Fruit fly (Drosophila melanogaster): ENCODE results near the gene yellow-e3.

yellow-e3 gene

DNA sequence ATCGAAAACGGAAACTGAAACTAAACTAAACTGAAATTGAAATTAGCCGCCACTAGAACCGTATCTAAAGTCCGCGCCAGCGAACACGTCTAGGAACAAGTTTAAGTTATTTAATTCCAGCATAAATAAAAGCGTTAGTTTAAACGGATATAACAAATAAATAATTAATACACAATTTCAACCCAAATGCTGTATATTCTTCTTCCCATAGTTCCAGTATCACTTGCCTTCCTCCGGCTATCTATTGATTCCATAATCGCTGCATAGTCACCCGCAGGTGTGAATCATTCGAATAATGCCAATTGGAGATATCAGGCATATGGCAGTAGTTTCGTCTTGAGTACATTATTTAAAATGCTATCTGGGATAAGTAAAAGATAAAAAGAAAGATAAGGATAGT lies 19.6 kb downstream of the yellow-e3 start:
- TF ChIP-seq CG8478 (optimal IDR thresholded peaks at IDR 0.05) (no peak), CTCF (optimal IDR thresholded peaks at IDR 0.05) (no peak)

DNA sequence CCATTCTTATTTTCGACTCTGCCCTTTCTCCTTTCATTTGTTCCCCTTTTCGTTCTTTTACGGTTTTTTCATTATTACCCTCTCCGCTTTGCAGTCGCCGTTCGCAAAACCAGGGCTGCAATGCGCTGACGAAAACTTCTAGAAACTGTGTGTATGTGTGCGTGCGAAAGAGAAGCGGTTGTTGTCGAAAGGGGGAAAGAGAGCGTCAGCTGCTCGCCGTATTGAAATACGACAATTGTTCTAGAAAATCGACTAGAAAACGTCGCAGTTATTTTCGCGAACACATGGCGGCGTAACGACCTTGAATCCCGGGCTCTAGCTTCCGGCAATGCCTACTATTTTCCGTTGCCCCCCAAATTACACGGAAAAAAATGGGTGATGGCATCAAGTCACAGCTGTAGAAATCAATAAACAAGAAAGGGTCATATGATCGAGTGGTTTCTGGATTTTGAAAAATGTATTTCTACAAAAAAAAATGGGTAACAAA lies 22.0 kb downstream of the yellow-e3 start:
- TF ChIP-seq CG8478 (optimal IDR thresholded peaks at IDR 0.05), result no peak

DNA sequence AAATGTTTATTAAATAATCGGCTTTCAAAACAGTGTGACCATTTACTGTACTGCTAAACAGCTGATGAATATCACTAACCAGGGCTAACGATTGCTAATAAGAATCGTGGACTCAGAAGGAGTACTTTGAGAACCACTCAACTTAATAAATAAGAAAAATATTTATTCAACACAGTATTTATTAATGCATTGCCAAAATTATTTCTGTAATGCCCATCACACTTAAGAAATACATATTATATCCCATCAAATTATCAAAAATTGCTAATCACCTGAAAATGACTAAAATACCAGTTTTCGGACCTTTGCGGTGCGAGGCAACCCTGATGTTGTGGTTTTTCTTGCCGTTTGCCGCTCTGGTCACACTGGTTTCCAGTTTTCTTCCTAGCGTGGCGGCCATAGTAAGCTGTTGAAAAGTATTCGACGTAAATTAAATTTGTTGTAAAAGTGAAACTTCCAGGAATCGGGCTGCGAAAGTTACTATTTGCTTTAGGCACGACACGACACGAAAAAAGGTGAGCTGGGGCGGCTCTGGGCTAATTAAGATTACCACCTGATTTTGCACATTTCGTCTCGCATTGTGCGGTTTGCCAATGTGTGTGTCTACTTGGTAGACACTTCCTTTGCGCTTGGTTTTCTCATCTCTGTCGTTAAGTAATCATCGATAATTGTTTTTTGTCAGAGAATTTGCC lies 22.8 kb downstream of the yellow-e3 start, which contains the start of the genes mRpS21 and Droj2:
Gene mRpS21, minus strand, starts transcription at position 66 of the 692 bp plus-strand sequence.
Gene Droj2, plus strand, starts transcription at position 363 of the 692 bp plus-strand sequence.
- TF ChIP-seq CG8478 (optimal IDR thresholded peaks at IDR 0.05), result no peak
- TF ChIP-seq CTCF (optimal IDR thresholded peaks at IDR 0.05), result no peak

DNA sequence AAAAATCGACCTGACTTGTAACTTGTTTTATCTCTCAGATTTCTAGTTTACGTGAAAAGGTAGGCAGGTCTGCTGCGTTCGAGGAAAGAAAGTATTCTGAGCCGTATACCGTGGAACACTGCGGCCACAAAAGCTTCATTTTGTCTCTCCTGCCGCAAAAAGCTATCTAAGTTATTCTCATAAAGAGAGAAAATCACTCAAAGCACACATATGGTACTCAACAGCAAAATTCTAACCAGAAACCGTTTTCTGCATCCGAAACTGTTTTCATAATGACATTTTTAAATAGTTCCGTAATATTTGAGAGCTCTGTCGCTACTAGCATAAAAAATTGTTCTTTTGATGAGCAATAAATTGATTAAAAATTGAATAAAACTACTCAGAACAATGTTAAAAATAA lies 25.0 kb downstream of the yellow-e3 start, which contains the start of the genes CG9813 and CG8870:
Gene CG9813, minus strand, starts transcription at position 101 of the 400 bp plus-strand sequence.
Gene CG8870, plus strand, starts transcription at position 168 of the 400 bp plus-strand sequence.
- TF ChIP-seq CG8478 (optimal IDR thresholded peaks at IDR 0.05), result no peak
- no peak for TF ChIP-seq CTCF (optimal IDR thresholded peaks at IDR 0.05)

DNA sequence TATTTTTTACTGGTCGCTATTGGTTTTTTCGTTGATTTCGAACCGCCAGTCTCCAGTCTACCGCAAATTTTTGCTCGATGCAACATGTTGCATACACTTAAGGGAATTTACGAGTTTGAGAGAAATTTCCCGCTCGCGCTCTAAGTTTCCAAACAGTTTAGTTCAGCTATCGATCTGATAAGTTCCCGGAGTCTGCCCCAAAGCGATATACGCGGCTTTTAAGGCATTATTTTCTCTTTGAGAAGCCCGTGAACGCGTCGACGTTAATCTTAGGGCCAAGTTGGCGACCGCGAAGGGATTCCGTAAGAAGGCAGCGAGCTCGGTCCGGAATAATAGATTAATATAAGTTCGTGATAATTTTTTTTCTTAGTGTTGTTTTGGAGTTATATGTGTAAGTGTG lies 29.8 kb downstream of the yellow-e3 start:
- TF ChIP-seq CTCF (optimal IDR thresholded peaks at IDR 0.05), result no peak
- no peak for TF ChIP-seq CG8478 (optimal IDR thresholded peaks at IDR 0.05)

DNA sequence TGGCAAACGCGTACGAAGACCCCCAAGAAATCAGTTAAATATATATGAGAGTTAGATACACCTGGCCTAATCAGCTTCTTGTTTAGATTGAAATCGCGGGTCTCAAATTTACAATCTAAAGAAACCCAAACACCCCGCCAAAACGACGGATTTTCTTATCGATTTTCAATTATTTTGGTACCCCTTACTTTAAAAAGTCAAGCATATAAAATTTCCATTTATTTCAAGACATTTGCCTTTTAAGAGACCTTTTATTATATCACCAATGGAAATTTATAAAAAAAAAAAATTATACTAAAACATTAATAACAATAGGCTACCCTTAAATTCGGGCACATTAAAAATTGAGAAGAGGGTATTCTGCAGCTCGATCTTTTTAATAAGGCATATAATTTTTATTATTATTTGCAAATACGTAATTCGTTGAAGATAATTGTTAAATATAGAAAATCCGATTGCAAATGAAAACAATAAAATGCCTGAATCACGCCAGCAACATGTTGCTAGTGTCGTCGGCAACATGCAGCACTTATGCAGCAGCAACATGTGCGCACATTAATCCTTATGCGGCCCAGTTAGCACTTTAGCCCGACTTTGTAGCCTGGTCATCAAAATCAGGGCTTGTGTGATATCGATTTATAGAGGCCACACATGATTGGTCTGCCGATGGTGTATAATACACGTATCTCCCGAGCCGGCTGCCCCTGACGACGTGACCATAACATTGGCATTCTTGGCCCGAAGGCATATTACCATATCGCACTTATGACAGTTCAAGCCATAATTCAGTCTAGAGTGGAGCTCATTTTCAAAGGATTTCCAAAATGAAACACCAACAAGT lies 32.6 kb downstream of the yellow-e3 start, which contains the start of the genes Lip3 and CG34309:
Gene Lip3, minus strand, starts transcription at position 65 of the 841 bp plus-strand sequence.
Gene CG34309, plus strand, starts transcription at position 791 of the 841 bp plus-strand sequence.
- TF ChIP-seq CG8478 (optimal IDR thresholded peaks at IDR 0.05) (no peak), CTCF (optimal IDR thresholded peaks at IDR 0.05) (no peak)

DNA sequence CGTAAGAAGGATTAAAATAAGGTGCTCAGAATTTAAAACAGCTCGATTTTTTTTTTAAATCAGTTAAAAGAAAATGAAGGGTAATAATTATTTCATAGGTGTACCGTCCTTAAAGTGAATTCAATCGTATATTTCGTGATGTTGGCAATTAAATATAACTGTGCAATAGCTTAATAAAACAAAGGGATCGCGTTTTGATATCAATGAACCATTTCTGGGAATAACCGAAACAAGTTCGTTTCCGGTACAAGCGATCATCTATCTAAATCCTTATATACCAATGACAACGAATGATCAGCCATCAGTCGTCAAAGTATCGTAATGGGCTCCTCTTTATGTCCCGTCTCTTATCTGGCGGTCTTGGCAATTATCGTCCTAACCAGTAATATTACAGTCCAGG lies 35.3 kb downstream of the yellow-e3 start, which contains the start of gene CheA87a:
Gene CheA87a, plus strand, starts transcription at position 301 of the 400 bp plus-strand sequence.
- TF ChIP-seq CTCF (optimal IDR thresholded peaks at IDR 0.05), result no peak
- TF ChIP-seq CG8478 (optimal IDR thresholded peaks at IDR 0.05), result no peak

DNA sequence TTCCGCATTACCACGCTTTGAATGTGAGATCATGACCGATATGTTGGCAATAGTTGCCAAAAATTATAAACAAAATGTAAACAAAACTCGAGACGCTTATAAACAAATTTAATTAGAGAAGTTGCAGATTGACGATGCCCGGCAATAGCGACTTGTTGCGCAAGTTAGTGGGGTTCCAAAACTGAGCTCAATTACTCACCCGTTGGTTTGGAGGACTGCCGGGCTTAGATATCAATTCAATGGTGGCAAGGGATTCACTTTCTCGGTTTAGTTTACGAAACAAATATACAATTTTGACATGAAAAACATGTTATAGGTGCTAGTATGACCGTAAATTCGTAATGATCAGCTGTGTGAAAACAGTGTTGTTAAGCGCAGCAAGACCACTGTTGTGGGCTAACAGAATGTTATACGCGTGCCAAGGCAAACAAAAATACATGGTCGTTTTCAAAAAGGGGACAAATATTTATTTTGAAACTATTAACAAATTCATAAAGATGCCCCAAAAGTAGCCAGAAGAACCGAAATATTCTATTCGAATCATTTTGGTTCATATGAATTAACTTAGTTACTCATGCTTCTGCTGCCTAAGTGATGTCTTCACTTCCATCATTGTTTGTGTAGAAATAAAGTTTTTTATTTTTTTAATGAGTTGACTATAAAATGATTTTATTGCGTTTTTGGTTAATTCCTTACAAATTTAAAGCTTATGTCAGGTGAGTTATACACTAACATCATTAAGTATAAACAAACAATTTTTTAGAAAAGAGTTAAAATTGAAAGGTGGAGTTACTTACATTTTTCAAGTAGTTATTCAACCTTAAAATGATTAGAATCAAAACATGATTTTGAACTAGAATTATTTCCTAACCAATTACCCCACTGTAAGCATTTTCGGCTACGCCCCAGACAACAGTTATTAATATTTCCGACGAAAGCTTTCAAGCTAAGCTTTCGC lies 37.8 kb downstream of the yellow-e3 start, which contains the start of gene Elp6:
Gene Elp6, minus strand, starts transcription at position 350 of the 958 bp plus-strand sequence.
- TF ChIP-seq CTCF (optimal IDR thresholded peaks at IDR 0.05) (no peak), CG8478 (optimal IDR thresholded peaks at IDR 0.05) (no peak)

DNA sequence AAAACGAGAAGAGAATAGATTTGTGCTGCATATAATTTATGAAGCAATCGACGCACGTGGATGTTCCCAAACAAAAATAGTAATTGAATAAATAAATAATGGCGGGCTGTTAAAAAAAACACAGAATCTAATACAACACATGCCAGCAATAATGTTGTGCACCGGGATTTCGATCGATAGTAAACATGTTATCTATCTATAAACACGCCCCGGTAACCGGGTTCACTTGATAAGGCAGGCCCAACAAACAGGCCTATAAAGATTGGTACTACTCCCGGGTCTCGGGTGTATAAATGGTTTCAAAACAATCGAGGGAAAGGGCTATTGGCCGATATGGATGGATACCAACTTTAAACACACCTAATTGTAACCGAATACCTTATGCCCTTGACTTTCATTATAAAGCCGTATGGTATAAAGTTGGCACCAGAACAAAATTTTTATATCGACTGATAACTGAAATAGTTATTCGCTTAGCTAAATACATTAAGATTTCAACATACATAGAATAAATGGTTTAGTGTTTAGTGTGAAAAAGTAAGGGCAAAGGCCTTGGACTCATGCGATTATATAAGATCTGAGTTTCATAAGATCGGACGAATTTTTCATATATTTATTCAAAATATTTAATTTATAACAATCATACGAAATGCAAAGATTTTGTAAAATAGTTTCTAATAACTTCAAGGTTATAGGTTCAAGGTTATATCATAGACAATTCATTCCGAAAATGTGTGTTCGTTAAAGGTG lies 38.8 kb downstream of the yellow-e3 start:
- TF ChIP-seq CTCF (optimal IDR thresholded peaks at IDR 0.05) (no peak), CG8478 (optimal IDR thresholded peaks at IDR 0.05) (no peak)

DNA sequence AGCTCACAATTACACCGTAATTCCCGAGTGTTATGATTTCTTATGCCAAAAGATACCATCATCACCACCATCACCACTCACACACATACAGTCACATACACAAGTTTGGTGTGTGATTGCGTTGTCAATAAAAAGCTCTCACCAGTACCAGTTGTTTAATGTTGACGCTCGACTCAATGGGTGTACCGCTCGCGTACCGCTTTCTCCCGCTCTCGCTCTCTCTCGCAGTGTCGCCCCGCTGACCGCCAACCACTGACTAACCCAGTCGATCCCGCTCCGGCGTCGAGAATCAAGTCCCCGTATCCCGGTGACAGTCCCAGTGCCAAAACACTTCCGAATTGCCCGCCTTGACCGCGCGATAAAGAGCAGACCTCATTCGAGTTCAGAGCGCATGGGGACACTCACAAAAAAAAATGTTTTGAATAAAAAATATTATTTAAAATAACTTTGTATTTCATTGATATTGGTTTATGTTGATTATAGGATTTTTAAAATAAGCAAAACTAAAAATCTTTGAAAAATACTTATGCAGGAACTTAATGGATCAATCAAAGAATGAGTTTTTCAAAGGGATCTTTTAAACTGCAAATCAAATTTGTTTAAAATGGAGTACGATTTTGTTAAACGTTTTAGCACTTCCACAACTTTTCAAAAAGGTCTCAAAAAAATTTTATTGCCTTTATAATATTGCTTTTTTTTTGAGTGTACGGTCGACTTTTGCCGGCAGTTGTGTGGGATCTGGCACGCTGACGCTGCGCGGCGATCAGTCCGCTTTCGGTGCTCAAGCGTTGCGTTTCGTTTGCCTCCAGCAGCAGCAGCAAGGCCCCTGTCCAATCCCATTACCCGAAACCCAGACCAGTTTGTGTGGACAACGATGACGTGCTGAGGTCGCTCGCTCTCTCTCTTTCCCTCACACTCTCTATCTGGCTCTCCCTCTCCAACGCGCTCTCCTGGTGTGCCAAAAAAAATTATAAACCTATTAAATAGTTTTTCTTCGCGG lies 40.2 kb downstream of the yellow-e3 start, which contains the start of gene Dic1:
Gene Dic1, plus strand, starts transcription at position 764 of the 1,000 bp plus-strand sequence.
- no peak for TF ChIP-seq CTCF (optimal IDR thresholded peaks at IDR 0.05)
- TF ChIP-seq CG8478 (optimal IDR thresholded peaks at IDR 0.05), result no peak

DNA sequence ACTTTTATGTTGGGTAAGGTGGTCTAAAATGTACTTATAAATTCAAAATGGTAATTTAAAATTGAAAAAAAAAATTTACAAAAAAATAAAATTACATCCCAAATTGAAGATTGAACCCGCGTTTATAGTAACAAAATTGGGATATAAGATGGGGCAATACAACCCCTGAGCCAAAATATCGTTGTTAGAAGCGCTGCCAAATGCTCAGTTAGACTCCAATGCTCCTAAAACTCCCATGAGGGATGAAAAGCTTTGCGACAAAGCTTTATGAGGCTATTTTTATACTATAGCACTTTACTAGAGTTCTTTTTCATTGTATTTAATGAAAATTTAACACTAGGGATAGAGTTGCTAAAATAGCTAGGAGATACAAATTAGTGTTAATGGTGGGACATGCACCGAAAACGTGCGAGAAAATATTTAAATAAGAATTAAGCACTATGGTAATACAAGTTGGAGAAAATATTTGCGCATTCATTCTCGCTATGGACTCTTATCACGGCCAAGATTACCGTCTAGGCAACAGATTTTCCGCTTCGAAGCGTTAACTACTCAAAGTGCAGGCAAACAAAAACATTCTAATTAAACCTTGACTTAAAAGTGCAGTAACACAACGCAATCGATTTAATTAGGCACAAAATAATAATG lies 41.2 kb downstream of the yellow-e3 start:
- TF ChIP-seq CTCF (optimal IDR thresholded peaks at IDR 0.05) (no peak), CG8478 (optimal IDR thresholded peaks at IDR 0.05) (no peak)

DNA sequence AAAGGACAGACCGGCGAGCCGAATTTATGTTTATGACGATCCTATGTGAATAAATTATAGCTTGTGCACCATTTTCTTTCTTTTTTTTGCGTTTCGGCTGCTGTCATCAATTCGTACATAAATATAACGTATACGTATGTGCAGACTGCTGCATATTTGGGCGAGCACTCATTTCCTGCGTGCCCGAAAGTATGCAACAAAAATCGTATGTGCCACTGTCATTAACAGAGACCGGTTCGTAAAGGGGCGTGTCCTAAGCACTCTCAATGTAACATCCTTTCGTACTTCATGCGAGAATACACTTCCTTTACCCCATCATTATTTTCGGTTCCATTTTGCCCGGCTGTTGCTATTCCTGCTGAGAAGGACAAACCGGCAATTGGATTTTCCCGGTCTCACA lies 44.6 kb downstream of the yellow-e3 start:
- TF ChIP-seq CTCF (optimal IDR thresholded peaks at IDR 0.05), result no peak
- no peak for TF ChIP-seq CG8478 (optimal IDR thresholded peaks at IDR 0.05)
